Worm (Caenorhabditis elegans) whole organism, L3 larva: Measurements from ENCODE around the gene stc-1.

Source experiments
- aly-2 ChIP-seq: fragments of 150-350 bp; optimal IDR thresholded peaks from 2 replicates; lab custom pipeline; 2014; ENCODE audit warnings: missing biosample characterization, missing genetic modification characterization
- ceh-28 ChIP-seq: fragments of 150-350 bp; optimal IDR thresholded peaks from 2 replicates; lab custom pipeline; 2014; ENCODE audit warnings: missing biosample characterization, missing genetic modification reagents, missing genetic modification characterization
- elt-1 ChIP-seq: fragments of 150-350 bp; optimal IDR thresholded peaks from 2 replicates; lab custom pipeline; 2014; ENCODE audit warnings: missing biosample characterization, missing genetic modification characterization
- elt-2 ChIP-seq: sonication (generic microtip); optimal IDR thresholded peaks from 2 replicates; lab custom pipeline; 2016; ENCODE audit warnings: missing genetic modification reagents, mild to moderate bottlenecking, missing genetic modification characterization, missing compliant biosample characterization
- fkh-10 ChIP-seq: sonication (generic microtip); optimal IDR thresholded peaks from 2 replicates; lab custom pipeline; 2017; ENCODE audit warnings: missing biosample characterization, missing genetic modification reagents, missing genetic modification characterization
- jun-1 ChIP-seq: fragments of 150-350 bp; optimal IDR thresholded peaks from 2 replicates; lab custom pipeline; 2014; ENCODE audit warnings: missing biosample characterization, missing genetic modification reagents, missing genetic modification characterization
- lsy-12 ChIP-seq: sonication (generic microtip); optimal IDR thresholded peaks from 2 replicates; lab custom pipeline; 2016; ENCODE audit warnings: mild to moderate bottlenecking, missing genetic modification characterization, missing compliant biosample characterization
- nfya-1 ChIP-seq: sonication (generic microtip); optimal IDR thresholded peaks from 2 replicates; lab custom pipeline; 2017; ENCODE audit warnings: missing genetic modification characterization, mild to moderate bottlenecking, missing compliant biosample characterization, antibody characterized with exemption, moderate library complexity; ENCODE audit not compliant: insufficient read depth
- nhr-23 ChIP-seq: fragments of 150-350 bp; optimal IDR thresholded peaks from 2 replicates; lab custom pipeline; 2014; ENCODE audit warnings: missing biosample characterization, missing genetic modification reagents, missing genetic modification characterization
- nhr-25 ChIP-seq: sonication (generic microtip); optimal IDR thresholded peaks from 2 replicates; lab custom pipeline; 2017; ENCODE audit warnings: missing biosample characterization, missing genetic modification characterization
- nhr-28 ChIP-seq: fragments of 150-350 bp; optimal IDR thresholded peaks from 2 replicates; lab custom pipeline; 2014; ENCODE audit warnings: missing biosample characterization, missing genetic modification characterization
- nhr-43 ChIP-seq: sonication (generic microtip); optimal IDR thresholded peaks from 2 replicates; lab custom pipeline; 2016; ENCODE audit warnings: mild to moderate bottlenecking, missing genetic modification characterization, missing compliant biosample characterization; ENCODE audit not compliant: poor library complexity, severe bottlenecking
- nhr-76 ChIP-seq: fragments of 150-350 bp; sonication (generic microtip); optimal IDR thresholded peaks from 5 replicates; lab custom pipeline; 2014; ENCODE audit warnings: missing biosample characterization, missing genetic modification characterization
- nhr-77 ChIP-seq: fragments of 150-350 bp; optimal IDR thresholded peaks from 2 replicates; lab custom pipeline; 2014; ENCODE audit warnings: missing biosample characterization, missing genetic modification characterization
- pha-4 ChIP-seq: fragments of 150-350 bp; optimal IDR thresholded peaks from 2 replicates; lab custom pipeline; 2014; ENCODE audit warnings: missing biosample characterization, missing genetic modification reagents, missing genetic modification characterization
- pqm-1 ChIP-seq: fragments of 150-350 bp; optimal IDR thresholded peaks from 2 replicates; lab custom pipeline; 2017; ENCODE audit warnings: missing biosample characterization, missing genetic modification characterization, inconsistent platforms
- ztf-4 ChIP-seq: fragments of 150-350 bp; optimal IDR thresholded peaks from 2 replicates; lab custom pipeline; 2014; ENCODE audit warnings: missing biosample characterization, missing genetic modification characterization

stc-1 gene

ce11 chrII:8515521-8515920 lies 50.4 kb downstream of the stc-1 start:
- TF ChIP-seq pqm-1 (tag; lab: Kevin White, UChicago) (peak; percentile 20), jun-1 (peak; percentile 51), nhr-43 (tag; lab: Kevin White, UChicago) (no peak), pha-4 (tag; lab: Kevin White, UChicago) (peak; percentile 35), aly-2 (tag; lab: Kevin White, UChicago) (no peak), elt-2 (peak; percentile 79)

- peak; percentile 43 for TF ChIP-seq pha-4 (tag; lab: Kevin White, UChicago)
- TF ChIP-seq jun-1, result peak; percentile 32
- TF ChIP-seq ceh-28 (tag; lab: Kevin White, UChicago), result no peak
- no peak for TF ChIP-seq fkh-10 (GFP tag; lab: Kevin White, UChicago)
- no peak for TF ChIP-seq nhr-23 (tag; lab: Kevin White, UChicago)
- TF ChIP-seq lsy-12 (tag; lab: Kevin White, UChicago), result no peak
- TF ChIP-seq ztf-4 (tag; lab: Kevin White, UChicago), result no peak
- TF ChIP-seq nhr-28 (tag; lab: Kevin White, UChicago), result no peak
- TF ChIP-seq elt-2, result peak; percentile 81
- no peak for TF ChIP-seq nhr-76 (tag; lab: Kevin White, UChicago)
- no peak for TF ChIP-seq elt-1
- TF ChIP-seq pqm-1 (tag; lab: Kevin White, UChicago), result peak; percentile 87
- TF ChIP-seq nfya-1 (tag; lab: Kevin White, UChicago), result no peak
- TF ChIP-seq nhr-25 (tag; lab: Kevin White, UChicago), result no peak
- TF ChIP-seq nhr-77, result no peak
- TF ChIP-seq, all 47 proteins: peak for 4
These were observed 51.2 kb downstream of the stc-1 start, which contains the start of gene ctg-2 for ce11 chrII:8514729-8515128. ctg-2 (plus strand) TSS chrII:8515054.
